5 fruit fly cellular contexts compared by ENCODE assay signal in the genomic region with DNA sequence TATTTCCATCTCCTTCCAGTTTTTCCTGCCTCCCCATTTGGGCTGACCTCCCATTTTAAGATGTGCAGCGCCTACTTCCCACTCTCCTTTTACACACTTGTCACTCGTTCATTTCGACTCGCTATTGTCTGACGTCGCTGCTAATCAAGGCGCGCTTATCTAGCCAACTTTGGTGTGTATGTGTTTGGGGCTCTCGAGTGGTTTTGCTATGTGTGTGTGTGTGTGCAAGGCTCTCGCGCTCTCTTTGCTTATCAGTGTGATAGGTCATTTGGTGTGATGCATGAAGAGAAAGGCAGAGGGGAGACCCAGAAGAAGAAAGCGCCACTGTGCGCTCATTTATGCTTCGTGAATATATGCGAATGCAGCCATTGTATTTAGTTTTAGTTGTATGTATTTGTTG.
TF ChIP-seq lines count a peak whose summit lies in the region.

No protein-coding gene starts in this region.

- TF ChIP-seq CTCF in whole organism, embryonic (GFP tag; optimal IDR thresholded peaks at IDR 0.05; lab: Kevin White, UChicago) = no peak

TF ChIP-seq in whole organism, adult, 20 proteins besides CTCF, POLR2A, EP300 and RAD21:
- TF ChIP-seq CG1620 (GFP tag; optimal IDR thresholded peaks at IDR 0.05; lab: Kevin White, UChicago) = no peak
- TF ChIP-seq pad (GFP tag; optimal IDR thresholded peaks at IDR 0.05; lab: Kevin White, UChicago) = no peak
- TF ChIP-seq cic (GFP tag; optimal IDR thresholded peaks at IDR 0.05; lab: Kevin White, UChicago) = peak; percentile 56
- TF ChIP-seq Mnt (GFP tag; optimal IDR thresholded peaks at IDR 0.05; lab: Kevin White, UChicago) = no peak
- TF ChIP-seq CG11617 (GFP tag; optimal IDR thresholded peaks at IDR 0.05; lab: Kevin White, UChicago) = no peak
- TF ChIP-seq kay (GFP tag; lab: Kevin White, UChicago; ENCODE audit: borderline replicate concordance) = no peak
TF ChIP-seq in whole organism, adult: peak in this region for 1.

TF ChIP-seq in whole organism, embryonic, 481 proteins besides CTCF, POLR2A, EP300 and RAD21 (continues in another document):
- peak; percentile 40 for TF ChIP-seq sug (tag; optimal IDR thresholded peaks at IDR 0.05; lab: Kevin White, UChicago)
- no peak for TF ChIP-seq CG14014 (GFP tag; IDR thresholded peaks at IDR 0.05; lab: Robert Waterston, UW)
- no peak for TF ChIP-seq inv (GFP tag; IDR thresholded peaks at IDR 0.05; lab: Robert Waterston, UW; ENCODE audit: partially characterized antibody)
- TF ChIP-seq CG7963 (GFP tag; IDR thresholded peaks at IDR 0.05; lab: Robert Waterston, UW; ENCODE audit: partially characterized antibody) = no peak
- no peak for TF ChIP-seq CG2712 (tag; optimal IDR thresholded peaks at IDR 0.05; lab: Kevin White, UChicago)
- TF ChIP-seq Hr78 (GFP tag; optimal IDR thresholded peaks at IDR 0.05; lab: Kevin White, UChicago) = peak in 1 of 2 experiments; percentile 97
- TF ChIP-seq exex (tag; optimal IDR thresholded peaks at IDR 0.05; lab: Kevin White, UChicago) = peak; percentile 38
- no peak for TF ChIP-seq CG31365 (tag; optimal IDR thresholded peaks at IDR 0.05; lab: Kevin White, UChicago)
- TF ChIP-seq pros (GFP tag; optimal IDR thresholded peaks at IDR 0.05; lab: Kevin White, UChicago) = peak; percentile 55
- no peak for TF ChIP-seq eyg (GFP tag; optimal IDR thresholded peaks at IDR 0.05; lab: Kevin White, UChicago)
- no peak for TF ChIP-seq lmd (GFP tag; IDR thresholded peaks at IDR 0.05; lab: Robert Waterston, UW)
- no peak for TF ChIP-seq Med (GFP tag; lab: Kevin White, UChicago)
- TF ChIP-seq CG11247 (GFP tag; IDR thresholded peaks at IDR 0.05; lab: Robert Waterston, UW) = no peak
- no peak for TF ChIP-seq CG17186 (GFP tag; optimal IDR thresholded peaks at IDR 0.05; lab: Kevin White, UChicago)
- no peak for TF ChIP-seq crp (GFP tag; optimal IDR thresholded peaks at IDR 0.05; lab: Kevin White, UChicago)
- TF ChIP-seq CG8944 (GFP tag; optimal IDR thresholded peaks at IDR 0.05; lab: Kevin White, UChicago) = no peak
- TF ChIP-seq cwo (GFP tag; optimal IDR thresholded peaks at IDR 0.05; lab: Kevin White, UChicago) = no peak
- TF ChIP-seq Fer3 (tag; optimal IDR thresholded peaks at IDR 0.05; lab: Kevin White, UChicago) = no peak
- no peak for TF ChIP-seq bab2 (GFP tag; optimal IDR thresholded peaks at IDR 0.05; lab: Kevin White, UChicago)
- peak; percentile 3 for TF ChIP-seq stwl (tag; optimal IDR thresholded peaks at IDR 0.05; lab: Kevin White, UChicago)
- no peak for TF ChIP-seq dm (GFP tag; optimal IDR thresholded peaks at IDR 0.05; lab: Kevin White, UChicago)

TF ChIP-seq in whole organism, prepupa, 60 proteins besides CTCF, POLR2A, EP300 and RAD21:
- TF ChIP-seq vri (GFP tag; optimal IDR thresholded peaks at IDR 0.05; lab: Kevin White, UChicago) (peak; percentile 41), Eip78C (GFP tag; lab: Kevin White, UChicago) (peak; percentile 26), eg (GFP tag; IDR thresholded peaks at IDR 0.05; lab: Robert Waterston, UW) (0 out of 3 replicates have a peak, but pooled peaks have one; percentile 10), svp (GFP tag; lab: Kevin White, UChicago) (peak; percentile 99), dac (GFP tag; optimal IDR thresholded peaks at IDR 0.05; lab: Kevin White, UChicago) (no peak)

TF ChIP-seq in whole organism, pupa, 21 proteins besides CTCF, POLR2A, EP300 and RAD21:
- TF ChIP-seq Snoo (tag; optimal IDR thresholded peaks at IDR 0.05; lab: Kevin White, UChicago) (no peak), EcR (GFP tag; optimal IDR thresholded peaks at IDR 0.05; lab: Kevin White, UChicago) (peak; percentile 57), fd96Ca (GFP tag; IDR thresholded peaks at IDR 0.05; lab: Robert Waterston, UW) (no peak), CG13204 (GFP tag; optimal IDR thresholded peaks at IDR 0.05; lab: Kevin White, UChicago) (no peak)

TF ChIP-seq in whole organism, wandering third instar larva, 38 proteins besides CTCF, POLR2A, EP300 and RAD21:
- TF ChIP-seq N (GFP tag; optimal IDR thresholded peaks at IDR 0.05; lab: Kevin White, UChicago) = no peak
- TF ChIP-seq Sp1 (GFP tag; optimal IDR thresholded peaks at IDR 0.05; lab: Kevin White, UChicago) = no peak
- TF ChIP-seq Hr78 (GFP tag; optimal IDR thresholded peaks at IDR 0.05; lab: Kevin White, UChicago) = no peak
- no peak for TF ChIP-seq HLH106 (tag; optimal IDR thresholded peaks at IDR 0.05; lab: Kevin White, UChicago)
- TF ChIP-seq Myc (optimal IDR thresholded peaks at IDR 0.05; lab: Kevin White, UChicago) = no peak
- TF ChIP-seq CrebA (GFP tag; optimal IDR thresholded peaks at IDR 0.05; lab: Kevin White, UChicago; ENCODE audit: borderline replicate concordance) = no peak
- no peak for TF ChIP-seq rgr (GFP tag; optimal IDR thresholded peaks at IDR 0.05; lab: Kevin White, UChicago)
- no peak for TF ChIP-seq tai (GFP tag; optimal IDR thresholded peaks at IDR 0.05; lab: Kevin White, UChicago)
- TF ChIP-seq dl (GFP tag; optimal IDR thresholded peaks at IDR 0.05; lab: Kevin White, UChicago; ENCODE audit: insufficient read depth in 1 of 2, partially characterized antibody in 2 of 2) = peak in 1 of 2 experiments; percentile 42
- TF ChIP-seq Dif (GFP tag; optimal IDR thresholded peaks at IDR 0.05; lab: Kevin White, UChicago; ENCODE audit: partially characterized antibody) = peak; percentile 24
- TF ChIP-seq dmrt93B (GFP tag; optimal IDR thresholded peaks at IDR 0.05; lab: Kevin White, UChicago) = no peak
- no peak for TF ChIP-seq Rel (GFP tag; optimal IDR thresholded peaks at IDR 0.05; lab: Kevin White, UChicago)
- TF ChIP-seq Rel (tag; optimal IDR thresholded peaks at IDR 0.05; lab: Kevin White, UChicago) = peak; percentile 65
- TF ChIP-seq Mio (GFP tag; optimal IDR thresholded peaks at IDR 0.05; lab: Kevin White, UChicago) = no peak
